Worm (Caenorhabditis elegans) whole organism, L4/young adult: ENCODE data around the gene T04C12.7.

Source experiments
- W03F9.2 ChIP-seq: fragments of 150-350 bp; optimal IDR thresholded peaks from 2 replicates; lab custom pipeline; 2014; ENCODE audit warnings: missing biosample characterization, missing genetic modification characterization
- dao-5 ChIP-seq: sonication (generic microtip); optimal IDR thresholded peaks from 2 replicates; lab custom pipeline; 2016; ENCODE audit warnings: missing genotype, missing genetic modification characterization, moderate library complexity, missing compliant biosample characterization
- him-1 ChIP-seq: sonication (generic microtip); optimal IDR thresholded peaks from 2 replicates; lab custom pipeline; 2016; ENCODE audit warnings: missing genotype, missing genetic modification reagents, missing genetic modification characterization, missing compliant biosample characterization

The T04C12.7 gene

ce11 chrV:11039379-11039954, 14.5 kb upstream of the T04C12.7 start, which contains the start of gene pak-2:
Gene pak-2 (minus strand): TSS chrV:11039429.
- TF ChIP-seq him-1 (tag; lab: Kevin White, UChicago) (peak; percentile 55), W03F9.2 (tag; lab: Kevin White, UChicago) (peak; percentile 52), dao-5 (tag; lab: Kevin White, UChicago) (no peak)

ce11 chrV:11040020-11040419, 13.9 kb upstream of the T04C12.7 start, which contains the start of gene C45B11.9:
Gene C45B11.9 (plus strand): TSS chrV:11040320.
- TF ChIP-seq W03F9.2 (tag; lab: Kevin White, UChicago): no peak
- TF ChIP-seq him-1 (tag; lab: Kevin White, UChicago): no peak
- TF ChIP-seq dao-5 (tag; lab: Kevin White, UChicago): no peak

ce11 chrV:11040473-11040872, 13.5 kb upstream of the T04C12.7 start, which contains the start of gene C45B11.8:
Gene C45B11.8 (plus strand): TSS chrV:11040773.
- TF ChIP-seq him-1 (tag; lab: Kevin White, UChicago): no peak

ce11 chrV:11041499-11041898, 12.4 kb upstream of the T04C12.7 start, which contains the start of gene C45B11.5:
Gene C45B11.5 (plus strand): TSS chrV:11041799.
- no peak for TF ChIP-seq W03F9.2 (tag; lab: Kevin White, UChicago)
- TF ChIP-seq dao-5 (tag; lab: Kevin White, UChicago): no peak
- TF ChIP-seq him-1 (tag; lab: Kevin White, UChicago): no peak

- no peak for TF ChIP-seq him-1 (tag; lab: Kevin White, UChicago)
- TF ChIP-seq dao-5 (tag; lab: Kevin White, UChicago): no peak
- TF ChIP-seq W03F9.2 (tag; lab: Kevin White, UChicago): no peak
Measured at ce11 chrV:11042538-11042937, 11.4 kb upstream of the T04C12.7 start, which contains the start of gene C45B11.2. Gene C45B11.2 (plus strand): TSS chrV:11042710.

DNA sequence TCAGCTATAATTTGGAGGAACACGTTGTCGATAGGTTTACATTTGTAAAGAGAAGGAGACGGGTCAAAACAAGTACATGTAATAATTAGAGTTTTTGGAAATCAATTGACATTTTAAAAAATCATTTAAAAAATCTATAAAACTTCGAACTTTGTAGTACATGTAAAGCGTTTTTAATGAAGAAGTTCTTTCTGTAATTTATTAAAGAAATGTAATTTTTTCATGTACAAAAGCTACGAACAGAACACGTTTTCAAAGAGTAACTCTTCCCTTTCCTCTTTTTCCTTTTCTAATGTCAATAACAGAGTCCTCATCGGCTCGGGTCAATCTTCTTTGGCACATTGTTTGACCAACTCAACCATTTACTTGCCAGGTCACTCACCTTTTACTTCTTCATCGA, 10.2 kb upstream of the T04C12.7 start, which contains the start of gene C45B11.6:
C45B11.6 (plus strand) TSS at position 301 of the 400 bp plus-strand sequence.
- TF ChIP-seq him-1 (tag; lab: Kevin White, UChicago): no peak
- TF ChIP-seq W03F9.2 (tag; lab: Kevin White, UChicago): no peak
- no peak for TF ChIP-seq dao-5 (tag; lab: Kevin White, UChicago)

DNA sequence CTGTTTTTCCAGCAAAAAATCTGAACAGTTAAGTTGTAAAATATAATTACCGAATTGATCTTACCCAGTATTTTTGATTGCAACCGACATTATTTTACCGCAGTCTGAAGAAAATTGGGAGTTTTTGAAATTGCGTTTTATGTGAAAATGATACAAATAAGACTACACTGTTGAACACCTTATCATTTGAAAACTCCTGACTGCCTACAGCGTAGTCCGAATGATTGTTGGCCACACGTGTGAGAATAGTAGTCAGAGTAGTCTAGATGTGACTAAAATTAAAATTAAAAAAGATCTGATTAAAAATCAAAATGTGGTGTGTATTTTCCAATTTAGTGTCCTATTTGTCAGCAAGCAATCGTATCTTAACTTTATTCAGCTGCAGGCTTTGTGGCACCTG, 7.2 kb upstream of the T04C12.7 start, which contains the start of gene dhs-18:
dhs-18 (minus strand) TSS at position 104 of the 400 bp plus-strand sequence.
- TF ChIP-seq W03F9.2 (tag; lab: Kevin White, UChicago): no peak
- TF ChIP-seq him-1 (tag; lab: Kevin White, UChicago): no peak
- TF ChIP-seq dao-5 (tag; lab: Kevin White, UChicago): no peak

ce11 chrV:11048678-11049077, 5.2 kb upstream of the T04C12.7 start, which contains the start of gene srh-74:
Gene srh-74 (minus strand): TSS chrV:11048778.
- no peak for TF ChIP-seq W03F9.2 (tag; lab: Kevin White, UChicago)

- TF ChIP-seq dao-5 (tag; lab: Kevin White, UChicago) (no peak), W03F9.2 (tag; lab: Kevin White, UChicago) (no peak), him-1 (tag; lab: Kevin White, UChicago) (no peak)
Measured at ce11 chrV:11051921-11052320, 2.0 kb upstream of the T04C12.7 start, which contains the start of gene T04C12.33. Gene T04C12.33 (plus strand): TSS chrV:11052221.

DNA sequence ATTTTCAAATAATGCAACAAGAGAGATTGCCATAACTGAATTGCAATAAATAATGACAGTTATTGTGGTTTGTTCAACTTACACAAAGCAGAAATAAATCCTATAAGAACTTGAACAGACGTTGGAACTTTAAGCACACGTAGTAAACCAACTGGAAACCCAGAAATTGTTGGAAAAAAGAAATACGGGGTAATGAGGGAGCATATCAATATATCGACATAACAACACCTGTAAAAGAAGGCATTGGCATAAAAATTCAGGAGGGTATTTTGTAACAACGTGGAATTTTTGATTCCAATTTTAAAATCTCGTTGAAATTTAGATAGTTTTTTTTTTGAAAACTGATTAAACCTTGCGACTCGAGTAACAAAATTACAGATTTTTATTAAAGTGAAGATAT, 2.6 kb downstream of the T04C12.7 start:
- TF ChIP-seq W03F9.2 (tag; lab: Kevin White, UChicago): no peak
- no peak for TF ChIP-seq dao-5 (tag; lab: Kevin White, UChicago)
- no peak for TF ChIP-seq him-1 (tag; lab: Kevin White, UChicago)

- no peak for TF ChIP-seq W03F9.2 (tag; lab: Kevin White, UChicago)
- TF ChIP-seq dao-5 (tag; lab: Kevin White, UChicago): no peak
- TF ChIP-seq him-1 (tag; lab: Kevin White, UChicago): no peak
Measured at ce11 chrV:11057043-11057442, 3.1 kb downstream of the T04C12.7 start, which contains the start of gene srh-75. Gene srh-75 (minus strand): TSS chrV:11057143.

ce11 chrV:11059180-11059579, 5.3 kb downstream of the T04C12.7 start, which contains the start of gene T04C12.1:
Gene T04C12.1 (minus strand): TSS chrV:11059269.
- TF ChIP-seq him-1 (tag; lab: Kevin White, UChicago): no peak
- no peak for TF ChIP-seq W03F9.2 (tag; lab: Kevin White, UChicago)
- TF ChIP-seq dao-5 (tag; lab: Kevin White, UChicago): no peak

DNA sequence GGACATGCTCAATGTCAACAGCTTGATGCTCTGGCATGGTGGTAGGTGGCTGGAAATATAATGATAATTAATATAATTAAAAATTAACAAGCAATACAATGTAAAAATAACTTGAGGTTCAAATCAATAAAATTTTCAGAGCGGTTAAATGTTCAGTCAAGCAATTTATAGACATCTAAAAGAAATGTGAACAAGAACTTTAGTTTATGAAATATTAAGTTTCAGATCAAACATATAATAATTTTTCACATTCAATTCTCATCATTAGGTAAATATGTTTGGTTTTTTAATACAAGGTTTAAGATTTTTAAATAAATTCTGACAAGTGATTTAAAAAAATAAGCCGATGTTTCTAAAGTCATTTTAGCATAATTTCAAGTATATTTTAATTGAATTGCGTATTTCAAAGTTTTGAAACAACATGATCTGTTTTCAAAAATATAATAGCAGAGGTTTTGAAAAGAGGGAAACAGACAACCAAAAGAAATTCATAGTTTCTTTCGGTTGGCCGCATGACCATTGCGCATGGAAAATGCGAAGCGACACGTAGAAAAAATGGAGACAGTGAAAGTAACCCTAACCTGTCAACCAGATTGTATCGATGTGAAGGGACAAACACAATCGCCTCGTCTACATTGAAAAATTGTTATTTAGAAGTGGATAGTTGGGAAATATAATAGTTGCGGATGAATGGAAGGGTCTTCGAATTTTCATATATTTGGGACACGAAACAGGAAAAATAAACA, 6.5 kb downstream of the T04C12.7 start, which contains the start of gene T04C12.11:
T04C12.11 (minus strand) TSS at position 51 of the 746 bp plus-strand sequence.
- no peak for TF ChIP-seq W03F9.2 (tag; lab: Kevin White, UChicago)
- TF ChIP-seq dao-5 (tag; lab: Kevin White, UChicago): no peak
- TF ChIP-seq him-1 (tag; lab: Kevin White, UChicago): no peak
